Fruit fly (Drosophila melanogaster) whole organism, wandering third instar larva: Measurements from ENCODE around the gene Rga.

ENCODE experiments used
- Abd-B ChIP-seq: fragments of >200 bp; optimal IDR thresholded peaks from 2 replicates; lab custom pipeline; 2017; ENCODE audit warnings: missing biosample characterization, missing genetic modification characterization
- CG32264 ChIP-seq: fragments of 200-800 bp; sonication (Bioruptor generic); optimal IDR thresholded peaks from 2 replicates; lab custom pipeline; 2016; ENCODE audit warnings: missing biosample characterization, missing genetic modification characterization
- CG9705 ChIP-seq: fragments of 200-800 bp; sonication (Bioruptor generic); optimal IDR thresholded peaks from 2 replicates; lab custom pipeline; 2018; ENCODE audit warnings: missing biosample characterization, mild to moderate bottlenecking, missing genetic modification characterization
- CrebA ChIP-seq: fragments of 200-800 bp; sonication (Bioruptor generic); optimal IDR thresholded peaks from 2 replicates; lab custom pipeline; 2016; ENCODE audit warnings: missing biosample characterization, mild to moderate bottlenecking, missing genetic modification characterization, borderline replicate concordance
- Dfd ChIP-seq: fragments of >200 bp; optimal IDR thresholded peaks from 2 replicates; lab custom pipeline; 2017; ENCODE audit warnings: missing biosample characterization, missing genetic modification characterization
- Dif ChIP-seq: fragments of 200-275, 200-300 bp; sonication (Bioruptor generic); optimal IDR thresholded peaks from 2 replicates; lab custom pipeline; 2018; ENCODE audit warnings: missing biosample characterization, missing genetic modification characterization; ENCODE audit not compliant: partially characterized antibody
- GATAd ChIP-seq: sonication (Bioruptor generic); optimal IDR thresholded peaks from 2 replicates; lab custom pipeline; 2016; ENCODE audit warnings: missing biosample characterization, missing genetic modification characterization
- HLH106 ChIP-seq: fragments of 200-800 bp; optimal IDR thresholded peaks from 3 replicates; lab custom pipeline; 2019; ENCODE audit warnings: missing biosample characterization, mild to moderate bottlenecking, missing genetic modification characterization, moderate library complexity
- Hnf4 ChIP-seq: fragments of 200-800 bp; sonication (Bioruptor generic); optimal IDR thresholded peaks from 2 replicates; lab custom pipeline; 2016; ENCODE audit warnings: missing biosample characterization, mild to moderate bottlenecking, missing genetic modification characterization
- Hr78 ChIP-seq: fragments of >200 bp; optimal IDR thresholded peaks from 2 replicates; lab custom pipeline; 2017; ENCODE audit warnings: missing biosample characterization, missing genetic modification characterization
- Hr83 ChIP-seq: fragments of 200-300 bp; sonication (Bioruptor generic); optimal IDR thresholded peaks from 2 replicates; lab custom pipeline; 2016; ENCODE audit warnings: missing biosample characterization, mild to moderate bottlenecking, missing genetic modification characterization, moderate library complexity; ENCODE audit not compliant: poor library complexity, severe bottlenecking
- Jra ChIP-seq: sonication (Bioruptor generic); optimal IDR thresholded peaks from 2 replicates; lab custom pipeline; 2016; ENCODE audit warnings: missing biosample characterization, missing genetic modification characterization
- Mio ChIP-seq: sonication (Bioruptor generic); optimal IDR thresholded peaks from 2 replicates; lab custom pipeline; 2016; ENCODE audit warnings: missing biosample characterization, missing genetic modification characterization
- Myc ChIP-seq: fragments of >200 bp; optimal IDR thresholded peaks from 2 replicates; lab custom pipeline; 2017
- N ChIP-seq: fragments of >200 bp; optimal IDR thresholded peaks from 2 replicates; lab custom pipeline; 2018; ENCODE audit warnings: missing biosample characterization, missing external identifiers, missing genetic modification characterization
- OdsH ChIP-seq: fragments of 200-800 bp; sonication (Bioruptor generic); optimal IDR thresholded peaks from 2 replicates; lab custom pipeline; 2016; ENCODE audit warnings: missing biosample characterization, mild to moderate bottlenecking, missing genetic modification characterization
- Rel ChIP-seq, 2 experiments: fragments of 200-800 bp; sonication (Bioruptor generic) in 1 of 2; optimal IDR thresholded peaks; 2 replicates in 1 of 2; 3 replicates in 1 of 2; lab custom pipeline; 2016 to 2019; ENCODE audit warnings: mild to moderate bottlenecking in 2 of 2, missing biosample characterization in 2 of 2, missing genetic modification characterization in 2 of 2, moderate library complexity in 1 of 2
- Sp1 ChIP-seq: fragments of 200-800 bp; sonication (Bioruptor generic); optimal IDR thresholded peaks from 3 replicates; lab custom pipeline; 2019; ENCODE audit warnings: missing biosample characterization, mild to moderate bottlenecking, missing genetic modification characterization, moderate library complexity
- Vsx2 ChIP-seq: fragments of 200-300, 225-300 bp; sonication (Bioruptor generic); optimal IDR thresholded peaks from 2 replicates; lab custom pipeline; 2018; ENCODE audit warnings: missing biosample characterization, missing genetic modification characterization; ENCODE audit not compliant: partially characterized antibody
- br ChIP-seq: fragments of 200-800 bp; sonication (Bioruptor generic); optimal IDR thresholded peaks from 2 replicates; lab custom pipeline; 2016; ENCODE audit warnings: missing biosample characterization, missing genetic modification characterization
- brk ChIP-seq: fragments of 200-800 bp; sonication (Bioruptor generic); optimal IDR thresholded peaks from 2 replicates; lab custom pipeline; 2016; ENCODE audit warnings: missing biosample characterization, mild to moderate bottlenecking, missing genetic modification characterization
- dl ChIP-seq, 2 experiments: fragments of 175-275, 200-275 bp in 1 of 2; fragments of 200-275 bp in 1 of 2; sonication (Bioruptor generic); optimal IDR thresholded peaks; lab custom pipeline; 2018; ENCODE audit warnings: mild to moderate bottlenecking in 2 of 2, missing biosample characterization in 2 of 2, missing genetic modification characterization in 2 of 2, moderate library complexity in 2 of 2; ENCODE audit not compliant: partially characterized antibody in 2 of 2, insufficient read depth in 1 of 2
- dmrt93B ChIP-seq: fragments of 200-800 bp; sonication (Bioruptor generic); optimal IDR thresholded peaks from 2 replicates; lab custom pipeline; 2018; ENCODE audit warnings: missing biosample characterization, mild to moderate bottlenecking, missing genetic modification characterization
- dsf ChIP-seq: sonication (Bioruptor generic); optimal IDR thresholded peaks from 2 replicates; lab custom pipeline; 2016; ENCODE audit warnings: missing biosample characterization, missing genetic modification characterization, borderline replicate concordance
- ey ChIP-seq: fragments of 200-800 bp; sonication (Bioruptor generic); optimal IDR thresholded peaks from 2 replicates; lab custom pipeline; 2016; ENCODE audit warnings: missing biosample characterization, missing genetic modification characterization
- foxo ChIP-seq, 2 experiments: fragments of 200-800 bp; sonication (Bioruptor generic); optimal IDR thresholded peaks; 2 replicates in 1 of 2; 3 replicates in 1 of 2; lab custom pipeline; 2016 to 2017; ENCODE audit warnings: missing biosample characterization in 2 of 2, missing genetic modification characterization in 2 of 2
- fru ChIP-seq: fragments of 200-800 bp; sonication (Bioruptor generic); optimal IDR thresholded peaks from 3 replicates; lab custom pipeline; 2016; ENCODE audit warnings: missing biosample characterization, mild to moderate bottlenecking, missing genetic modification characterization
- h ChIP-seq: fragments of 200-800 bp; sonication (Bioruptor generic); optimal IDR thresholded peaks from 3 replicates; lab custom pipeline; 2016; ENCODE audit warnings: missing biosample characterization, mild to moderate bottlenecking, missing genetic modification characterization
- jim ChIP-seq: fragments of 175-275, 200-325 bp; sonication (Bioruptor generic); optimal IDR thresholded peaks from 2 replicates; lab custom pipeline; 2016; ENCODE audit warnings: missing biosample characterization, mild to moderate bottlenecking, missing genetic modification characterization
- lola ChIP-seq: fragments of >200 bp; optimal IDR thresholded peaks from 2 replicates; lab custom pipeline; 2017; ENCODE audit warnings: missing biosample characterization, missing genetic modification characterization
- pan ChIP-seq: fragments of >200 bp; optimal IDR thresholded peaks from 2 replicates; lab custom pipeline; 2017
- psq ChIP-seq: fragments of 200-800 bp; sonication (Bioruptor generic); optimal IDR thresholded peaks from 3 replicates; lab custom pipeline; 2017; ENCODE audit warnings: missing biosample characterization, mild to moderate bottlenecking, missing genetic modification characterization, moderate library complexity
- rgr ChIP-seq: fragments of 200-800 bp; sonication (Bioruptor generic); optimal IDR thresholded peaks from 3 replicates; lab custom pipeline; 2016; ENCODE audit warnings: missing biosample characterization, mild to moderate bottlenecking, missing genetic modification characterization
- sage ChIP-seq: fragments of 200-800 bp; sonication (Bioruptor generic); optimal IDR thresholded peaks from 2 replicates; lab custom pipeline; 2016; ENCODE audit warnings: missing biosample characterization, mild to moderate bottlenecking, missing genetic modification characterization
- sv ChIP-seq: fragments of 200-800 bp; sonication (Bioruptor generic); optimal IDR thresholded peaks from 3 replicates; lab custom pipeline; 2016; ENCODE audit warnings: missing biosample characterization, missing genetic modification characterization
- tai ChIP-seq: sonication (Bioruptor generic); optimal IDR thresholded peaks from 2 replicates; lab custom pipeline; 2016; ENCODE audit warnings: missing biosample characterization, missing genetic modification characterization
- usp ChIP-seq: fragments of >200 bp; optimal IDR thresholded peaks from 2 replicates; lab custom pipeline; 2017; ENCODE audit warnings: missing biosample characterization, missing genetic modification characterization
- woc ChIP-seq: sonication (Bioruptor generic); optimal IDR thresholded peaks from 2 replicates; lab custom pipeline; 2016; ENCODE audit warnings: missing biosample characterization, mild to moderate bottlenecking, missing genetic modification characterization

Gene Rga

dm6 chr3R:5659829-5660197 is 46.9 kb upstream of the Rga start, which contains the start of gene CG2182:
CG2182 (minus strand) TSS chr3R:5659912.
- TF ChIP-seq sv (no peak), Hnf4 (GFP tag; lab: Kevin White, UChicago) (peak; percentile 10), Sp1 (GFP tag; lab: Kevin White, UChicago) (no peak), woc (GFP tag; lab: Kevin White, UChicago) (no peak), Dif (GFP tag; lab: Kevin White, UChicago) (no peak), Hr83 (GFP tag; lab: Kevin White, UChicago) (peak; percentile 36), CG32264 (GFP tag; lab: Kevin White, UChicago) (no peak), Vsx2 (no peak), Jra (GFP tag; lab: Kevin White, UChicago) (peak; percentile 6), jim (GFP tag; lab: Kevin White, UChicago) (no peak), brk (GFP tag; lab: Kevin White, UChicago) (no peak)

- peak; percentile 39 for TF ChIP-seq h
- TF ChIP-seq Hnf4 (GFP tag; lab: Kevin White, UChicago): peak; percentile 15
- TF ChIP-seq foxo (GFP tag; optimal IDR thresholded peaks at IDR 0.05; lab: Kevin White, UChicago): peak in 1 of 2 experiments; percentile 20
- peak; percentile 2 for TF ChIP-seq rgr (GFP tag; lab: Kevin White, UChicago)
- peak; percentile 36 for TF ChIP-seq Hr83 (GFP tag; lab: Kevin White, UChicago)
- no peak for TF ChIP-seq CG9705 (GFP tag; lab: Kevin White, UChicago)
- TF ChIP-seq psq (GFP tag; lab: Kevin White, UChicago): peak; percentile 3
- TF ChIP-seq OdsH (GFP tag; lab: Kevin White, UChicago): peak; percentile 5
- no peak for TF ChIP-seq Mio (GFP tag; lab: Kevin White, UChicago)
- peak; percentile 29 for TF ChIP-seq fru (GFP tag; lab: Kevin White, UChicago)
These were observed 46.3 kb upstream of the Rga start for dm6 chr3R:5658984-5659802.

dm6 chr3R:5654692-5655181 is 41.8 kb upstream of the Rga start, which contains the start of the genes elm and MED27:
elm (minus strand) TSS chr3R:5654861.
MED27 (plus strand) TSS chr3R:5655139.
- TF ChIP-seq h: peak; percentile 95
- peak; percentile 3 for TF ChIP-seq jim (GFP tag; lab: Kevin White, UChicago)
- peak; percentile 55 for TF ChIP-seq Mio (GFP tag; lab: Kevin White, UChicago)
- no peak for TF ChIP-seq Dfd (GFP tag; lab: Kevin White, UChicago)
- TF ChIP-seq Vsx2: no peak
- peak; percentile 93 for TF ChIP-seq br (GFP tag; lab: Kevin White, UChicago)
- no peak for TF ChIP-seq dl (GFP tag; optimal IDR thresholded peaks at IDR 0.05; lab: Kevin White, UChicago; ENCODE audit: insufficient read depth in 1 of 2, partially characterized antibody in 2 of 2)
- peak; percentile 94 for TF ChIP-seq dmrt93B (GFP tag; lab: Kevin White, UChicago)
- TF ChIP-seq GATAd (GFP tag; lab: Kevin White, UChicago): peak; percentile 92
- TF ChIP-seq CG32264 (GFP tag; lab: Kevin White, UChicago): peak; percentile 81
- TF ChIP-seq HLH106 (tag; lab: Kevin White, UChicago): peak; percentile 95
- peak; percentile 91 for TF ChIP-seq sv
- no peak for TF ChIP-seq pan (lab: Kevin White, UChicago)
- peak; percentile 94 for TF ChIP-seq ey (GFP tag; lab: Kevin White, UChicago)
- no peak for TF ChIP-seq Myc (lab: Kevin White, UChicago)
- peak; percentile 94 for TF ChIP-seq rgr (GFP tag; lab: Kevin White, UChicago)
- peak; percentile 91 for TF ChIP-seq Jra (GFP tag; lab: Kevin White, UChicago)
- no peak for TF ChIP-seq N (GFP tag; lab: Kevin White, UChicago)
- no peak for TF ChIP-seq Abd-B (GFP tag; lab: Kevin White, UChicago)
- peak; percentile 50 for TF ChIP-seq Hr83 (GFP tag; lab: Kevin White, UChicago)
- TF ChIP-seq CrebA (GFP tag; lab: Kevin White, UChicago): no peak
- peak; percentile 88 for TF ChIP-seq sage
- peak; percentile 91 for TF ChIP-seq Sp1 (GFP tag; lab: Kevin White, UChicago)
- peak; percentile 93 for TF ChIP-seq fru (GFP tag; lab: Kevin White, UChicago)
- peak; percentile 97 for TF ChIP-seq woc (GFP tag; lab: Kevin White, UChicago)
- TF ChIP-seq tai (GFP tag; lab: Kevin White, UChicago): no peak
- TF ChIP-seq Dif (GFP tag; lab: Kevin White, UChicago): peak; percentile 5
- TF ChIP-seq brk (GFP tag; lab: Kevin White, UChicago): no peak
- TF ChIP-seq usp (GFP tag; lab: Kevin White, UChicago): no peak
- TF ChIP-seq Rel (GFP tag; optimal IDR thresholded peaks at IDR 0.05; lab: Kevin White, UChicago): no peak
- TF ChIP-seq Rel (tag; optimal IDR thresholded peaks at IDR 0.05; lab: Kevin White, UChicago): peak; percentile 69
- no peak for TF ChIP-seq Hr78 (GFP tag; lab: Kevin White, UChicago)
- TF ChIP-seq psq (GFP tag; lab: Kevin White, UChicago): peak; percentile 87
- no peak for TF ChIP-seq lola
- TF ChIP-seq foxo (GFP tag; optimal IDR thresholded peaks at IDR 0.05; lab: Kevin White, UChicago): peak; percentile 41 to 96
- peak; percentile 95 for TF ChIP-seq Hnf4 (GFP tag; lab: Kevin White, UChicago)
- TF ChIP-seq OdsH (GFP tag; lab: Kevin White, UChicago): peak; percentile 90
- peak; percentile 87 for TF ChIP-seq CG9705 (GFP tag; lab: Kevin White, UChicago)
- peak; percentile 93 for TF ChIP-seq dsf (GFP tag; lab: Kevin White, UChicago)
